Worm (Caenorhabditis elegans) whole organism, young adult: ENCODE data around the gene acdh-11.
A peak's percentile ranks its signal among the peaks of the same experiment; 100 is the strongest.

Experiments
- B0019.2 ChIP-seq: fragments of 200-800 bp; sonication (Bioruptor generic); conservative IDR thresholded peaks from 2 replicates; pipeline ENCODE4 v1.3.6; 2022; ENCODE audit warnings: missing genetic modification reagents, missing genetic modification characterization, missing compliant biosample characterization
- B0336.3 ChIP-seq: fragments of 200-800 bp; sonication (Bioruptor generic); IDR thresholded peaks from 2 replicates; pipeline ENCODE4 v1.3.6; 2022; ENCODE audit warnings: missing genetic modification characterization, missing compliant biosample characterization
- D2030.7 ChIP-seq: fragments of 200-800 bp; sonication (Bioruptor generic); IDR thresholded peaks from 2 replicates; pipeline ENCODE4 v1.3.6; 2022; ENCODE audit warnings: missing genetic modification reagents, missing genetic modification characterization, missing compliant biosample characterization
- F22D6.2 ChIP-seq: sonication (generic microtip); optimal IDR thresholded peaks from 2 replicates; lab custom pipeline; 2016; ENCODE audit warnings: mild to moderate bottlenecking, missing genetic modification characterization, missing compliant biosample characterization
- F33H1.4 ChIP-seq: fragments of 200-800 bp; sonication (Bioruptor generic); IDR thresholded peaks from 2 replicates; pipeline ENCODE4 v1.3.6; 2022; ENCODE audit warnings: missing genetic modification reagents, missing genetic modification characterization, missing compliant biosample characterization
- F49E8.2 ChIP-seq: sonication (generic microtip); optimal IDR thresholded peaks from 3 replicates; lab custom pipeline; 2017; ENCODE audit warnings: missing genetic modification characterization, mild to moderate bottlenecking, missing compliant biosample characterization, antibody characterized with exemption, moderate library complexity; ENCODE audit not compliant: insufficient read depth
- K12H6.12 ChIP-seq: fragments of 200-800 bp; sonication (Bioruptor generic); optimal IDR thresholded peaks from 2 replicates; lab custom pipeline; 2018; ENCODE audit warnings: mild to moderate bottlenecking, missing genetic modification characterization, missing compliant biosample characterization
- Y53F4B.3 ChIP-seq: fragments of 200-800 bp; sonication (Bioruptor generic); IDR thresholded peaks from 2 replicates; pipeline ENCODE4 v1.3.6; 2022; ENCODE audit warnings: missing genetic modification reagents, missing genetic modification characterization, missing compliant biosample characterization
- Y53G8AR.9 ChIP-seq: fragments of 200-800 bp; sonication (Bioruptor generic); conservative IDR thresholded peaks from 2 replicates; pipeline ENCODE4 v1.3.6; 2022; ENCODE audit warnings: missing genetic modification reagents, missing genetic modification characterization, missing compliant biosample characterization
- Y67H2A.10 ChIP-seq: fragments of 200-800 bp; sonication (Bioruptor generic); conservative IDR thresholded peaks from 2 replicates; pipeline ENCODE4 v1.3.6; 2022; ENCODE audit warnings: missing genetic modification reagents, missing genetic modification characterization, missing compliant biosample characterization
- Y79H2A.3 ChIP-seq: fragments of 200-800 bp; sonication (Bioruptor generic); conservative IDR thresholded peaks from 2 replicates; pipeline ENCODE4 v1.3.6; 2022; ENCODE audit warnings: missing genetic modification reagents, missing genetic modification characterization, missing compliant biosample characterization
- ZK185.1 ChIP-seq: sonication (generic microtip); optimal IDR thresholded peaks from 2 replicates; lab custom pipeline; 2016; ENCODE audit warnings: mild to moderate bottlenecking, missing genetic modification characterization, missing compliant biosample characterization; ENCODE audit not compliant: poor library complexity, severe bottlenecking
- ama-1 ChIP-seq, 3 experiments: fragments of 150-350 bp in 1 of 3; sonication (generic microtip) in 2 of 3; optimal IDR thresholded peaks; 2 replicates each; lab custom pipeline; 2014 to 2018; ENCODE audit warnings: missing biosample characterization in 2 of 3, missing genetic modification characterization in 2 of 3, missing genetic modification reagents in 2 of 3
- atf-7 ChIP-seq: sonication (generic microtip); optimal IDR thresholded peaks from 2 replicates; lab custom pipeline; 2017; ENCODE audit warnings: mild to moderate bottlenecking, missing genetic modification characterization, missing compliant biosample characterization
- athp-1 ChIP-seq: sonication (generic microtip); optimal IDR thresholded peaks from 2 replicates; lab custom pipeline; 2017; ENCODE audit warnings: mild to moderate bottlenecking, missing genetic modification characterization, missing compliant biosample characterization
- attf-6 ChIP-seq: fragments of 200-800 bp; sonication (Bioruptor generic); IDR thresholded peaks from 2 replicates; pipeline ENCODE4 v1.3.6; 2022; ENCODE audit warnings: missing genetic modification reagents, missing genetic modification characterization, missing compliant biosample characterization
- ccch-3 ChIP-seq: fragments of 200-800 bp; sonication (Bioruptor generic); optimal IDR thresholded peaks from 2 replicates; lab custom pipeline; 2018; ENCODE audit warnings: mild to moderate bottlenecking, missing genetic modification characterization, missing compliant biosample characterization
- cebp-2 ChIP-seq: fragments of 200-800 bp; sonication (Bioruptor generic); IDR thresholded peaks from 2 replicates; pipeline ENCODE4 v1.3.6; 2022; ENCODE audit warnings: missing genetic modification characterization, missing compliant biosample characterization
- ceh-79 ChIP-seq: sonication (generic microtip); optimal IDR thresholded peaks from 2 replicates; lab custom pipeline; 2017; ENCODE audit warnings: mild to moderate bottlenecking, missing genetic modification characterization, missing compliant biosample characterization
- chd-7 ChIP-seq: sonication (generic microtip); optimal IDR thresholded peaks from 2 replicates; lab custom pipeline; 2016; ENCODE audit warnings: mild to moderate bottlenecking, missing genetic modification characterization, moderate library complexity, missing compliant biosample characterization
- die-1 ChIP-seq: sonication (generic microtip); optimal IDR thresholded peaks from 2 replicates; lab custom pipeline; 2016; ENCODE audit warnings: missing genotype, mild to moderate bottlenecking, missing genetic modification characterization, missing compliant biosample characterization
- dpff-1 ChIP-seq: sonication (generic microtip); optimal IDR thresholded peaks from 2 replicates; lab custom pipeline; 2017; ENCODE audit warnings: mild to moderate bottlenecking, missing genetic modification characterization, missing compliant biosample characterization
- egl-44 ChIP-seq: fragments of 200-800 bp; sonication (Bioruptor generic); IDR thresholded peaks from 2 replicates; pipeline ENCODE4 v1.3.6; 2022; ENCODE audit warnings: missing genetic modification reagents, missing genetic modification characterization, missing compliant biosample characterization
- him-1 ChIP-seq: sonication (generic microtip); optimal IDR thresholded peaks from 2 replicates; lab custom pipeline; 2016; ENCODE audit warnings: missing genotype, missing genetic modification reagents, missing genetic modification characterization, missing compliant biosample characterization
- lag-1 ChIP-seq: fragments of 200-800 bp; sonication (Bioruptor generic); IDR thresholded peaks from 2 replicates; pipeline ENCODE4 v1.3.6; 2022; ENCODE audit warnings: missing genetic modification reagents, missing genetic modification characterization, missing compliant biosample characterization
- lin-40 ChIP-seq: sonication (generic microtip); optimal IDR thresholded peaks from 2 replicates; lab custom pipeline; 2016; ENCODE audit warnings: missing genetic modification characterization, mild to moderate bottlenecking, missing compliant biosample characterization, missing genotype, missing genetic modification reagents
- madf-6 ChIP-seq: fragments of 200-800 bp; sonication (Bioruptor generic); IDR thresholded peaks from 2 replicates; pipeline ENCODE4 v1.3.6; 2022; ENCODE audit warnings: missing genetic modification reagents, missing genetic modification characterization, missing compliant biosample characterization
- mes-4 ChIP-seq: sonication (generic microtip); optimal IDR thresholded peaks from 2 replicates; lab custom pipeline; 2016; ENCODE audit warnings: missing genotype, missing genetic modification characterization, missing compliant biosample characterization
- nfya-2 ChIP-seq: fragments of 200-800 bp; sonication (Bioruptor generic); IDR thresholded peaks from 2 replicates; pipeline ENCODE4 v1.3.6; 2022; ENCODE audit warnings: missing genetic modification reagents, missing genetic modification characterization, missing compliant biosample characterization
- nhr-120 ChIP-seq: fragments of 200-800 bp; sonication (Bioruptor generic); IDR thresholded peaks from 2 replicates; pipeline ENCODE4 v1.3.6; 2022; ENCODE audit warnings: missing genetic modification characterization, missing compliant biosample characterization
- nhr-27 ChIP-seq: fragments of 200-800 bp; sonication (Bioruptor generic); optimal IDR thresholded peaks from 2 replicates; lab custom pipeline; 2018; ENCODE audit warnings: mild to moderate bottlenecking, missing genetic modification characterization, moderate library complexity, missing compliant biosample characterization
- nhr-80 ChIP-seq: sonication (generic microtip); optimal IDR thresholded peaks from 2 replicates; lab custom pipeline; 2016; ENCODE audit warnings: missing genetic modification characterization, missing compliant biosample characterization
- rcor-1 ChIP-seq: fragments of 200-800 bp; sonication (Bioruptor generic); IDR thresholded peaks from 2 replicates; pipeline ENCODE4 v1.3.6; 2022; ENCODE audit warnings: missing genetic modification reagents, missing genetic modification characterization, missing compliant biosample characterization
- rec-8 ChIP-seq, 2 experiments: sonication (generic microtip); optimal IDR thresholded peaks; 2 replicates each; lab custom pipeline; 2016; ENCODE audit warnings: mild to moderate bottlenecking in 2 of 2, missing genetic modification characterization in 2 of 2, missing genetic modification reagents in 2 of 2, missing genotype in 2 of 2, missing biosample characterization in 1 of 2, missing compliant biosample characterization in 1 of 2, moderate library complexity in 1 of 2
- repo-1 ChIP-seq: sonication (generic microtip); optimal IDR thresholded peaks from 2 replicates; lab custom pipeline; 2017; ENCODE audit warnings: mild to moderate bottlenecking, missing genetic modification characterization, missing compliant biosample characterization
- sdz-38 ChIP-seq: sonication (generic microtip); optimal IDR thresholded peaks from 2 replicates; lab custom pipeline; 2016; ENCODE audit warnings: missing genotype, missing genetic modification characterization, missing compliant biosample characterization
- sea-2 ChIP-seq: fragments of 200-800 bp; sonication (Bioruptor generic); IDR thresholded peaks from 2 replicates; pipeline ENCODE4 v1.3.6; 2022; ENCODE audit warnings: missing genetic modification characterization, missing compliant biosample characterization
- snpc-1.1 ChIP-seq: sonication (generic microtip); optimal IDR thresholded peaks from 2 replicates; lab custom pipeline; 2017; ENCODE audit warnings: missing genetic modification characterization, mild to moderate bottlenecking, missing compliant biosample characterization, antibody characterized with exemption, moderate library complexity, missing genotype, missing genetic modification reagents; ENCODE audit not compliant: insufficient read depth
- snpc-3.4 ChIP-seq: sonication (generic microtip); optimal IDR thresholded peaks from 2 replicates; lab custom pipeline; 2017; ENCODE audit warnings: missing genetic modification characterization, mild to moderate bottlenecking, missing compliant biosample characterization, antibody characterized with exemption, moderate library complexity, missing genotype, missing genetic modification reagents
- snpc-4 ChIP-seq, 5 experiments: fragments of 150-350 bp in 1 of 5; sonication (generic microtip) in 4 of 5; optimal IDR thresholded peaks; 2 replicates each; lab custom pipeline; 2014 to 2018; ENCODE audit warnings: missing genetic modification characterization in 5 of 5, missing biosample characterization in 3 of 5, antibody characterized with exemption in 2 of 5, mild to moderate bottlenecking in 2 of 5, missing compliant biosample characterization in 2 of 5, missing genotype in 2 of 5, moderate library complexity in 2 of 5, missing genetic modification reagents in 1 of 5
- somi-1 ChIP-seq: fragments of 200-800 bp; sonication (Bioruptor generic); optimal IDR thresholded peaks from 2 replicates; lab custom pipeline; 2018; ENCODE audit warnings: mild to moderate bottlenecking, missing genetic modification characterization, missing compliant biosample characterization
- tbx-9 ChIP-seq: sonication (generic microtip); optimal IDR thresholded peaks from 2 replicates; lab custom pipeline; 2016; ENCODE audit warnings: borderline replicate concordance, missing genetic modification characterization, inconsistent platforms, missing compliant biosample characterization
- ztf-3 ChIP-seq: fragments of 200-800 bp; sonication (Bioruptor generic); optimal IDR thresholded peaks from 2 replicates; lab custom pipeline; 2018; ENCODE audit warnings: mild to moderate bottlenecking, missing genetic modification characterization, missing compliant biosample characterization

acdh-11 gene

ce11 chrIII:10534191-10534590, 31.9 kb upstream of the acdh-11 start (continued):
- TF ChIP-seq B0019.2: no peak
- no peak for TF ChIP-seq nhr-27 (tag; lab: Kevin White, UChicago)
- 0 out of 2 replicates have a peak, but pooled peaks have one; percentile 59 for TF ChIP-seq egl-44 (GFP tag; lab: Robert Waterston, UW)
- peak; percentile 8 for TF ChIP-seq ztf-3 (GFP tag; lab: Kevin White, UChicago)
- peak; percentile 59 for TF ChIP-seq somi-1
- TF ChIP-seq D2030.7 (GFP tag; lab: Robert Waterston, UW): no peak
- no peak for TF ChIP-seq madf-6 (GFP tag; lab: Robert Waterston, UW)
- peak; percentile 93 for TF ChIP-seq atf-7 (tag; lab: Kevin White, UChicago)
- no peak for TF ChIP-seq ccch-3
- no peak for TF ChIP-seq lag-1 (GFP tag; lab: Robert Waterston, UW)
- TF ChIP-seq Y67H2A.10: no peak
- peak; percentile 60 for TF ChIP-seq nhr-80 (tag; lab: Kevin White, UChicago)
- TF ChIP-seq Y53F4B.3: no peak
- TF ChIP-seq, all 124 proteins: peak for 36

ce11 chrIII:10535226-10535625, 30.8 kb upstream of the acdh-11 start, which contains the start of gene hpd-1:
TSS of gene hpd-1 (plus strand) at chrIII:10535526.
- TF ChIP-seq die-1 (tag; lab: Kevin White, UChicago) (no peak), ceh-79 (tag; lab: Kevin White, UChicago) (no peak), sdz-38 (tag; lab: Kevin White, UChicago) (no peak), F49E8.2 (tag; lab: Kevin White, UChicago) (no peak), ZK185.1 (tag; lab: Kevin White, UChicago) (no peak), B0336.3 (GFP tag; lab: Robert Waterston, UW) (no peak; the same call in 1 of the 2 replicates), sea-2 (GFP tag; lab: Robert Waterston, UW) (no peak), nhr-120 (GFP tag; lab: Robert Waterston, UW) (no peak), attf-6 (GFP tag; lab: Robert Waterston, UW) (no peak), lin-40 (tag; lab: Kevin White, UChicago) (no peak), dpff-1 (no peak), somi-1 (no peak), Y53F4B.3 (no peak), B0019.2 (no peak)

ce11 chrIII:10536087-10536723, 29.9 kb upstream of the acdh-11 start:
- no peak for TF ChIP-seq athp-1
- no peak for TF ChIP-seq cebp-2
- TF ChIP-seq F33H1.4 (GFP tag; lab: Robert Waterston, UW): no peak
- no peak for TF ChIP-seq snpc-4 (GFP tag; optimal IDR thresholded peaks at IDR 0.05; lab: Kevin White, UChicago)
- peak in 2 of 4 experiments; percentile 78 to 86 for TF ChIP-seq snpc-4 (tag; optimal IDR thresholded peaks at IDR 0.05; lab: Kevin White, UChicago)
- no peak for TF ChIP-seq tbx-9
- no peak for TF ChIP-seq rcor-1
- TF ChIP-seq mes-4 (tag; lab: Kevin White, UChicago): no peak
- TF ChIP-seq ama-1 (optimal IDR thresholded peaks at IDR 0.05; lab: Kevin White, UChicago): peak; percentile 64
- no peak for TF ChIP-seq ama-1 (GFP tag; optimal IDR thresholded peaks at IDR 0.05; lab: Kevin White, UChicago)
- no peak for TF ChIP-seq B0019.2
- TF ChIP-seq nhr-27 (tag; lab: Kevin White, UChicago): no peak
- TF ChIP-seq K12H6.12 (tag; lab: Kevin White, UChicago): no peak
- TF ChIP-seq rec-8 (tag; optimal IDR thresholded peaks at IDR 0.05; lab: Kevin White, UChicago): no peak
- TF ChIP-seq lin-40 (tag; lab: Kevin White, UChicago): no peak
- TF ChIP-seq snpc-3.4 (tag; lab: Kevin White, UChicago): no peak
- TF ChIP-seq Y79H2A.3 (GFP tag; lab: Robert Waterston, UW): no peak
- TF ChIP-seq him-1 (tag; lab: Kevin White, UChicago): no peak
- peak; percentile 33 for TF ChIP-seq snpc-1.1
- TF ChIP-seq nfya-2 (GFP tag; lab: Robert Waterston, UW): no peak
- TF ChIP-seq lag-1 (GFP tag; lab: Robert Waterston, UW): no peak
- no peak for TF ChIP-seq repo-1 (tag; lab: Kevin White, UChicago)
- TF ChIP-seq Y53G8AR.9 (GFP tag; lab: Robert Waterston, UW): no peak
- peak; percentile 17 for TF ChIP-seq chd-7 (tag; lab: Kevin White, UChicago)
- TF ChIP-seq F22D6.2: no peak
